Fruit fly (Drosophila melanogaster) whole organism, wandering third instar larva: ENCODE measurements around the gene CG2278.
A peak's percentile ranks its signal among the peaks of the same experiment; 100 is the strongest.

ENCODE experiments used
- CrebA ChIP-seq: fragments of 200-800 bp; sonication (Bioruptor generic); optimal IDR thresholded peaks from 2 replicates; lab custom pipeline; 2016; ENCODE audit warnings: missing biosample characterization, mild to moderate bottlenecking, missing genetic modification characterization, borderline replicate concordance
- Hr83 ChIP-seq: fragments of 200-300 bp; sonication (Bioruptor generic); optimal IDR thresholded peaks from 2 replicates; lab custom pipeline; 2016; ENCODE audit warnings: missing biosample characterization, mild to moderate bottlenecking, missing genetic modification characterization, moderate library complexity; ENCODE audit not compliant: poor library complexity, severe bottlenecking
- Jra ChIP-seq: sonication (Bioruptor generic); optimal IDR thresholded peaks from 2 replicates; lab custom pipeline; 2016; ENCODE audit warnings: missing biosample characterization, missing genetic modification characterization
- OdsH ChIP-seq: fragments of 200-800 bp; sonication (Bioruptor generic); optimal IDR thresholded peaks from 2 replicates; lab custom pipeline; 2016; ENCODE audit warnings: missing biosample characterization, mild to moderate bottlenecking, missing genetic modification characterization
- br ChIP-seq: fragments of 200-800 bp; sonication (Bioruptor generic); optimal IDR thresholded peaks from 2 replicates; lab custom pipeline; 2016; ENCODE audit warnings: missing biosample characterization, missing genetic modification characterization
- dl ChIP-seq, 2 experiments: fragments of 175-275, 200-275 bp in 1 of 2; fragments of 200-275 bp in 1 of 2; sonication (Bioruptor generic); optimal IDR thresholded peaks; lab custom pipeline; 2018; ENCODE audit warnings: mild to moderate bottlenecking in 2 of 2, missing biosample characterization in 2 of 2, missing genetic modification characterization in 2 of 2, moderate library complexity in 2 of 2; ENCODE audit not compliant: partially characterized antibody in 2 of 2, insufficient read depth in 1 of 2
- fru ChIP-seq: fragments of 200-800 bp; sonication (Bioruptor generic); optimal IDR thresholded peaks from 3 replicates; lab custom pipeline; 2016; ENCODE audit warnings: missing biosample characterization, mild to moderate bottlenecking, missing genetic modification characterization
- h ChIP-seq: fragments of 200-800 bp; sonication (Bioruptor generic); optimal IDR thresholded peaks from 3 replicates; lab custom pipeline; 2016; ENCODE audit warnings: missing biosample characterization, mild to moderate bottlenecking, missing genetic modification characterization
- jim ChIP-seq: fragments of 175-275, 200-325 bp; sonication (Bioruptor generic); optimal IDR thresholded peaks from 2 replicates; lab custom pipeline; 2016; ENCODE audit warnings: missing biosample characterization, mild to moderate bottlenecking, missing genetic modification characterization
- lola ChIP-seq: fragments of >200 bp; optimal IDR thresholded peaks from 2 replicates; lab custom pipeline; 2017; ENCODE audit warnings: missing biosample characterization, missing genetic modification characterization
- sage ChIP-seq: fragments of 200-800 bp; sonication (Bioruptor generic); optimal IDR thresholded peaks from 2 replicates; lab custom pipeline; 2016; ENCODE audit warnings: missing biosample characterization, mild to moderate bottlenecking, missing genetic modification characterization
- tai ChIP-seq: sonication (Bioruptor generic); optimal IDR thresholded peaks from 2 replicates; lab custom pipeline; 2016; ENCODE audit warnings: missing biosample characterization, missing genetic modification characterization

DNA sequence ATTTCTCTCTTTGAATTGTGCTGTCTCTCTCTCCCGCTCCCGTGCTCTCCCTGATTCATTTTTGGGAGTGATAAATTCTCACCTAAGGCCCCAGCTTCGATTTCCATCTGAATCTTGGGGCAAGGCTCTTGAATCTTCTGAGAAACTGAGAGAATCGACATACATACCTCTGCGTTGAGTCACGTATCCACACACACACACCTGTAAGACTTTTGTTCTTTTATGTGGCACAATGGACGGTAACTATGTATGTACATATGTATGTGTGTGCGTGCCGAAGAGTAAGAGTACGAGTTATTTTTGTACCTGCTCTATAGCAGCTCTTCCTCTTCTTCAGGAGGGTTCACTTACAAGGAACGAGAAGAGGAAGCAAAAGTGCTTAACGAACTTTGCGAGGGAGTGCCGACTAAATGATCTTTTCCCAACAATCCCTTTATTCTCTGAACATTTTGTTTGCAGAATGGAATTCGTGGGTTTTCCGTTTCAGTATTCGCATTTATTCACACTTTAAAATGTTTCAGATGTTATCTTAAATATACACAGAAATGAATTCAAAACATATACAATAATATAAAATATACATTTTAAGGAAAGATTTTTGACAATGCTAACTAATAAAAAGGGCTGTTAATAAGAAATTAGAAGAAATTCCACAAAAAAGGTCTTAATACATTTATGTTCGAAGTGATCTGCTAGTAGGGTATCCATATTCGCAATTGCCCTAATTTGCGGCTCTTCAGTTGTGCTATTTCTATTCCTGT, 45.2 kb upstream of the CG2278 start:
- TF ChIP-seq h, result no peak
- peak; percentile 30 for TF ChIP-seq Jra (GFP tag; lab: Kevin White, UChicago)
- TF ChIP-seq jim (GFP tag; lab: Kevin White, UChicago), result no peak
- TF ChIP-seq lola, result no peak
- no peak for TF ChIP-seq sage (GFP tag; lab: Kevin White, UChicago)
- TF ChIP-seq dl (GFP tag; optimal IDR thresholded peaks at IDR 0.05; lab: Kevin White, UChicago; ENCODE audit: insufficient read depth in 1 of 2, partially characterized antibody in 2 of 2), result peak in 1 of 2 experiments; percentile 48
- no peak for TF ChIP-seq Hr83 (GFP tag; lab: Kevin White, UChicago)
- no peak for TF ChIP-seq fru
- TF ChIP-seq CrebA (GFP tag; lab: Kevin White, UChicago), result peak; percentile 6
- TF ChIP-seq tai (GFP tag; lab: Kevin White, UChicago), result no peak
- peak; percentile 33 for TF ChIP-seq OdsH (GFP tag; lab: Kevin White, UChicago)
- TF ChIP-seq br (GFP tag; lab: Kevin White, UChicago), result no peak
